Worm (Caenorhabditis elegans): ENCODE measurements around the gene maa-1.

The maa-1 gene

ce11 chrIII:11833449-11833848 is 11.1 kb upstream of the maa-1 start:
- no peak for TF ChIP-seq ces-1 (GFP tag; optimal IDR thresholded peaks at IDR 0.05)
- no peak for TF ChIP-seq nhr-2 (tag; optimal IDR thresholded peaks at IDR 0.05)
- no peak for TF ChIP-seq unc-62 (GFP tag; optimal IDR thresholded peaks at IDR 0.05)
- TF ChIP-seq ceh-83 (GFP tag; optimal IDR thresholded peaks at IDR 0.05) = no peak
- TF ChIP-seq elt-1 (tag; optimal IDR thresholded peaks at IDR 0.05; ENCODE audit: borderline replicate concordance, insufficient read depth) = no peak
- TF ChIP-seq nhr-76 (tag; optimal IDR thresholded peaks at IDR 0.05) = no peak
- no peak for TF ChIP-seq mls-2 (tag; optimal IDR thresholded peaks at IDR 0.05)
- TF ChIP-seq blmp-1 (tag; optimal IDR thresholded peaks at IDR 0.05) = no peak
- TF ChIP-seq cnd-1 (tag; optimal IDR thresholded peaks at IDR 0.05) = no peak
- no peak for TF ChIP-seq bed-3 (GFP tag; optimal IDR thresholded peaks at IDR 0.05)
- no peak for TF ChIP-seq tbx-8 (GFP tag; optimal IDR thresholded peaks at IDR 0.05)
- TF ChIP-seq ceh-39 (tag; optimal IDR thresholded peaks at IDR 0.05) = no peak
- TF ChIP-seq unc-39 (tag; optimal IDR thresholded peaks at IDR 0.05) = no peak
- no peak for TF ChIP-seq nhr-12 (tag; optimal IDR thresholded peaks at IDR 0.05)

ce11 chrIII:11830522-11831489 is 8.5 kb upstream of the maa-1 start:
- TF ChIP-seq sptf-1 (tag; optimal IDR thresholded peaks at IDR 0.05) (peak; percentile 52), lin-13 (tag; optimal IDR thresholded peaks at IDR 0.05) (no peak)

- TF ChIP-seq mab-5 (tag; optimal IDR thresholded peaks at IDR 0.05) (no peak), unc-39 (tag; optimal IDR thresholded peaks at IDR 0.05) (no peak), mls-2 (tag; optimal IDR thresholded peaks at IDR 0.05) (no peak), pha-4 (tag; optimal IDR thresholded peaks at IDR 0.05) (no peak), nhr-76 (tag; optimal IDR thresholded peaks at IDR 0.05) (no peak), drap-1 (GFP tag; optimal IDR thresholded peaks at IDR 0.05) (no peak), flh-1 (GFP tag; optimal IDR thresholded peaks at IDR 0.05) (no peak), cnd-1 (tag; optimal IDR thresholded peaks at IDR 0.05) (no peak)
Measured at ce11 chrIII:11829585-11830195, 7.4 kb upstream of the maa-1 start.

ce11 chrIII:11829062-11829461 is 6.7 kb upstream of the maa-1 start:
- TF ChIP-seq lin-32 (GFP tag; optimal IDR thresholded peaks at IDR 0.05) = no peak
- TF ChIP-seq pha-4 (tag; optimal IDR thresholded peaks at IDR 0.05) = no peak
- no peak for TF ChIP-seq nhr-12 (tag; optimal IDR thresholded peaks at IDR 0.05)
- TF ChIP-seq lsy-2 (tag; optimal IDR thresholded peaks at IDR 0.05) = no peak
- no peak for TF ChIP-seq nhr-76 (tag; optimal IDR thresholded peaks at IDR 0.05)
- TF ChIP-seq ham-2 (GFP tag; optimal IDR thresholded peaks at IDR 0.05) = no peak
- no peak for TF ChIP-seq ceh-39 (tag; optimal IDR thresholded peaks at IDR 0.05)
- no peak for TF ChIP-seq zip-8 (tag; optimal IDR thresholded peaks at IDR 0.05)

- no peak for TF ChIP-seq lsy-2 (tag; optimal IDR thresholded peaks at IDR 0.05)
- no peak for TF ChIP-seq hlh-1 (tag; optimal IDR thresholded peaks at IDR 0.05)
- TF ChIP-seq unc-62 (GFP tag; optimal IDR thresholded peaks at IDR 0.05) = no peak
- no peak for TF ChIP-seq ceh-43 (GFP tag; optimal IDR thresholded peaks at IDR 0.05)
- no peak for TF ChIP-seq ceh-83 (GFP tag; optimal IDR thresholded peaks at IDR 0.05)
- no peak for TF ChIP-seq nhr-76 (tag; optimal IDR thresholded peaks at IDR 0.05)
- TF ChIP-seq nhr-2 (tag; optimal IDR thresholded peaks at IDR 0.05) = no peak
- TF ChIP-seq nhr-237 (tag; optimal IDR thresholded peaks at IDR 0.05) = no peak
- TF ChIP-seq nhr-12 (tag; optimal IDR thresholded peaks at IDR 0.05) = no peak
- TF ChIP-seq sptf-1 (tag; optimal IDR thresholded peaks at IDR 0.05) = no peak
- TF ChIP-seq lin-32 (GFP tag; optimal IDR thresholded peaks at IDR 0.05) = no peak
- no peak for TF ChIP-seq ces-1 (GFP tag; optimal IDR thresholded peaks at IDR 0.05)
- TF ChIP-seq flh-1 (GFP tag; optimal IDR thresholded peaks at IDR 0.05) = no peak
Measured at ce11 chrIII:11826118-11826517, 3.8 kb upstream of the maa-1 start, which contains the start of gene rsp-8. rsp-8 (plus strand) TSS chrIII:11826418.

- no peak for TF ChIP-seq sem-2 (GFP tag; optimal IDR thresholded peaks at IDR 0.05)
- TF ChIP-seq flh-1 (GFP tag; optimal IDR thresholded peaks at IDR 0.05) = no peak
- no peak for TF ChIP-seq lin-32 (GFP tag; optimal IDR thresholded peaks at IDR 0.05)
- TF ChIP-seq mep-1 (tag; optimal IDR thresholded peaks at IDR 0.05) = peak; percentile 71
- peak; percentile 14 for TF ChIP-seq mab-5 (tag; optimal IDR thresholded peaks at IDR 0.05)
- no peak for TF ChIP-seq nhr-76 (tag; optimal IDR thresholded peaks at IDR 0.05)
- TF ChIP-seq pha-4 (tag; optimal IDR thresholded peaks at IDR 0.05) = peak; percentile 66
- TF ChIP-seq mls-2 (tag; optimal IDR thresholded peaks at IDR 0.05) = peak; percentile 42
- no peak for TF ChIP-seq nhr-12 (tag; optimal IDR thresholded peaks at IDR 0.05)
- no peak for TF ChIP-seq unc-120 (tag; optimal IDR thresholded peaks at IDR 0.05; ENCODE audit: poor library complexity, severe bottlenecking)
- peak; percentile 89 for TF ChIP-seq ceh-39 (tag; optimal IDR thresholded peaks at IDR 0.05)
- TF ChIP-seq ceh-83 (GFP tag; optimal IDR thresholded peaks at IDR 0.05) = no peak
- peak; percentile 77 for TF ChIP-seq lsy-2 (tag; optimal IDR thresholded peaks at IDR 0.05)
- TF ChIP-seq lin-13 (tag; optimal IDR thresholded peaks at IDR 0.05) = peak; percentile 80
- peak; percentile 39 for TF ChIP-seq ceh-43 (GFP tag; optimal IDR thresholded peaks at IDR 0.05)
- no peak for TF ChIP-seq zip-8 (tag; optimal IDR thresholded peaks at IDR 0.05)
- TF ChIP-seq unc-39 (tag; optimal IDR thresholded peaks at IDR 0.05) = no peak
- no peak for TF ChIP-seq elt-1 (tag; optimal IDR thresholded peaks at IDR 0.05; ENCODE audit: borderline replicate concordance, insufficient read depth)
- TF ChIP-seq cnd-1 (tag; optimal IDR thresholded peaks at IDR 0.05) = peak; percentile 10
- TF ChIP-seq hlh-1 (tag; optimal IDR thresholded peaks at IDR 0.05) = peak; percentile 65
- no peak for TF ChIP-seq drap-1 (GFP tag; optimal IDR thresholded peaks at IDR 0.05)
- TF ChIP-seq ces-1 (GFP tag; optimal IDR thresholded peaks at IDR 0.05) = peak; percentile 50
Measured at ce11 chrIII:11825654-11826053, 3.3 kb upstream of the maa-1 start.
